Fruit fly (Drosophila melanogaster) whole organism: Measurements from ENCODE around the gene Stat92E.

Source experiments
- EcR ChIP-seq, 2 experiments: fragments of >200 bp; optimal IDR thresholded peaks; 2 replicates each; lab custom pipeline; 2017; ENCODE audit warnings: missing biosample characterization in 2 of 2, missing genetic modification characterization in 2 of 2, missing genetic modification reagents in 2 of 2
- pan ChIP-seq: fragments of >200 bp; optimal IDR thresholded peaks from 2 replicates; lab custom pipeline; 2017
- psq ChIP-seq: fragments of >200 bp; optimal IDR thresholded peaks from 2 replicates; lab custom pipeline; 2017
- usp ChIP-seq: fragments of >200 bp; optimal IDR thresholded peaks from 2 replicates; lab custom pipeline; 2017; ENCODE audit warnings: missing biosample characterization, missing genetic modification characterization, mixed read lengths

- TF ChIP-seq usp (no peak), pan (lab: Kevin White, UChicago) (no peak), EcR (GFP tag; optimal IDR thresholded peaks at IDR 0.05; lab: Kevin White, UChicago) (no peak), psq (lab: Kevin White, UChicago) (no peak)
Observed at dm6 chr3R:20565546-20565948, 13.4 kb upstream of the Stat92E start.
